Worm (Caenorhabditis elegans) whole organism, L1 larva: ENCODE data around the gene C06E4.1.
A peak's percentile ranks its signal among the peaks of the same experiment; 100 is the strongest.

ENCODE experiments used
- C16A3.4 ChIP-seq: fragments of 150-350 bp; optimal IDR thresholded peaks from 2 replicates; lab custom pipeline; 2014; ENCODE audit warnings: missing biosample characterization, missing genetic modification characterization
- Y116A8C.19 ChIP-seq: sonication (generic microtip); optimal IDR thresholded peaks from 2 replicates; lab custom pipeline; 2016; ENCODE audit warnings: missing compliant biosample characterization, missing genetic modification characterization, borderline replicate concordance
- alr-1 ChIP-seq: fragments of 200-800 bp; sonication (Bioruptor generic); optimal IDR thresholded peaks from 2 replicates; lab custom pipeline; 2018; ENCODE audit warnings: borderline replicate concordance, mild to moderate bottlenecking, missing genetic modification characterization, missing compliant biosample characterization
- ama-1 ChIP-seq: fragments of 150-350 bp; optimal IDR thresholded peaks from 2 replicates; lab custom pipeline; 2014
- ceh-63 ChIP-seq: fragments of 200-800 bp; sonication (Bioruptor generic); optimal IDR thresholded peaks from 2 replicates; lab custom pipeline; 2018; ENCODE audit warnings: mild to moderate bottlenecking, missing genetic modification characterization, missing compliant biosample characterization
- ceh-8 ChIP-seq: fragments of 200-800 bp; sonication (Bioruptor generic); optimal IDR thresholded peaks from 2 replicates; lab custom pipeline; 2018; ENCODE audit warnings: mild to moderate bottlenecking, missing genetic modification characterization, moderate library complexity, missing compliant biosample characterization
- ces-1 ChIP-seq: fragments of 150-350 bp; optimal IDR thresholded peaks from 2 replicates; lab custom pipeline; 2014; ENCODE audit warnings: missing biosample characterization, missing genetic modification reagents, missing genetic modification characterization
- dpl-1 ChIP-seq, 3 experiments: fragments of 150-350 bp in 2 of 3; sonication (generic microtip) in 1 of 3; optimal IDR thresholded peaks; 2 replicates each; lab custom pipeline; 2014 to 2017; ENCODE audit warnings: missing biosample characterization in 3 of 3, missing genetic modification characterization in 3 of 3, missing genetic modification reagents in 3 of 3
- efl-1 ChIP-seq, 4 experiments: fragments of 150-350 bp; optimal IDR thresholded peaks in 3 of 4; peaks in 1 of 4; 1 replicate in 1 of 4; 2 replicates in 3 of 4; lab custom pipeline; 2014; ENCODE audit warnings: missing biosample characterization in 2 of 4, missing genetic modification characterization in 2 of 4, missing genetic modification reagents in 2 of 4
- egl-27 ChIP-seq, 2 experiments: fragments of 150-350 bp in 1 of 2; sonication (generic microtip); optimal IDR thresholded peaks; 3 replicates each; lab custom pipeline; 2017 to 2018; ENCODE audit warnings: missing biosample characterization in 2 of 2, missing genetic modification characterization in 2 of 2, missing genetic modification reagents in 2 of 2
- elt-2 ChIP-seq: sonication (generic microtip); optimal IDR thresholded peaks from 2 replicates; lab custom pipeline; 2016; ENCODE audit warnings: missing genetic modification characterization, mild to moderate bottlenecking, inconsistent platforms, missing compliant biosample characterization, missing genetic modification reagents
- fkh-8 ChIP-seq: sonication (generic microtip); optimal IDR thresholded peaks from 2 replicates; lab custom pipeline; 2016; ENCODE audit warnings: mild to moderate bottlenecking, missing genetic modification characterization, missing compliant biosample characterization
- grh-1 ChIP-seq: fragments of 200-800 bp; sonication (Bioruptor generic); IDR thresholded peaks from 2 replicates; pipeline ENCODE4 v1.3.6; 2022; ENCODE audit warnings: missing genetic modification reagents, missing genetic modification characterization, missing compliant biosample characterization
- hlh-4 ChIP-seq: sonication (generic microtip); optimal IDR thresholded peaks from 2 replicates; lab custom pipeline; 2016; ENCODE audit warnings: mild to moderate bottlenecking, missing genetic modification characterization, missing compliant biosample characterization
- hpl-2 ChIP-seq: fragments of 150-350 bp; optimal IDR thresholded peaks from 2 replicates; lab custom pipeline; 2014; ENCODE audit warnings: missing biosample characterization, missing genetic modification reagents, missing genetic modification characterization
- lin-14 ChIP-seq: fragments of 200-800 bp; sonication (Bioruptor generic); optimal IDR thresholded peaks from 2 replicates; lab custom pipeline; 2018; ENCODE audit warnings: mild to moderate bottlenecking, missing genetic modification characterization, moderate library complexity, missing compliant biosample characterization
- lin-15B ChIP-seq: fragments of 150-350 bp; sonication (generic microtip); optimal IDR thresholded peaks from 3 replicates; lab custom pipeline; 2014; ENCODE audit warnings: missing biosample characterization, missing genetic modification characterization
- lsy-2 ChIP-seq, 2 experiments: fragments of 150-350 bp; optimal IDR thresholded peaks; 2 replicates each; lab custom pipeline; 2014; ENCODE audit warnings: missing biosample characterization in 2 of 2, missing genetic modification characterization in 2 of 2
- mef-2 ChIP-seq: fragments of 150-350 bp; optimal IDR thresholded peaks from 2 replicates; lab custom pipeline; 2014; ENCODE audit warnings: missing biosample characterization, missing genetic modification characterization
- mep-1 ChIP-seq: fragments of 150-350 bp; optimal IDR thresholded peaks from 2 replicates; lab custom pipeline; 2014; ENCODE audit warnings: missing biosample characterization, missing genetic modification characterization
- nhr-11 ChIP-seq: fragments of 150-350 bp; optimal IDR thresholded peaks from 2 replicates; lab custom pipeline; 2014; ENCODE audit warnings: missing biosample characterization, missing genetic modification characterization
- nhr-20 ChIP-seq: sonication (generic microtip); optimal IDR thresholded peaks from 2 replicates; lab custom pipeline; 2016; ENCODE audit warnings: mild to moderate bottlenecking, missing genetic modification characterization, missing compliant biosample characterization
- nhr-237 ChIP-seq: fragments of 150-350 bp; optimal IDR thresholded peaks from 2 replicates; lab custom pipeline; 2014; ENCODE audit warnings: missing biosample characterization, missing genetic modification characterization
- nhr-28 ChIP-seq: fragments of 150-350 bp; optimal IDR thresholded peaks from 2 replicates; lab custom pipeline; 2014; ENCODE audit warnings: missing biosample characterization, missing genetic modification characterization
- nhr-47 ChIP-seq: sonication (generic microtip); optimal IDR thresholded peaks from 2 replicates; lab custom pipeline; 2016; ENCODE audit warnings: mild to moderate bottlenecking, missing genetic modification characterization, moderate library complexity, missing compliant biosample characterization
- nhr-71 ChIP-seq: sonication (generic microtip); optimal IDR thresholded peaks from 2 replicates; lab custom pipeline; 2016; ENCODE audit warnings: mild to moderate bottlenecking, missing genetic modification characterization, moderate library complexity, missing compliant biosample characterization
- nhr-77 ChIP-seq: fragments of 150-350 bp; optimal IDR thresholded peaks from 2 replicates; lab custom pipeline; 2014; ENCODE audit warnings: missing biosample characterization, missing genetic modification characterization
- nhr-90 ChIP-seq: sonication (generic microtip); optimal IDR thresholded peaks from 2 replicates; lab custom pipeline; 2016; ENCODE audit warnings: mild to moderate bottlenecking, missing genetic modification characterization, missing compliant biosample characterization; ENCODE audit not compliant: poor library complexity
- pax-3 ChIP-seq: fragments of 200-800 bp; sonication (Bioruptor generic); optimal IDR thresholded peaks from 2 replicates; lab custom pipeline; 2018; ENCODE audit warnings: mild to moderate bottlenecking, missing genetic modification characterization, moderate library complexity, missing compliant biosample characterization
- skn-1 ChIP-seq: fragments of 150-350 bp; optimal IDR thresholded peaks from 2 replicates; lab custom pipeline; 2014; ENCODE audit warnings: missing biosample characterization, missing genetic modification characterization
- snpc-4 ChIP-seq: fragments of 150-350 bp; optimal IDR thresholded peaks from 2 replicates; lab custom pipeline; 2014; ENCODE audit warnings: missing biosample characterization, missing genetic modification characterization
- snu-23 ChIP-seq: sonication (generic microtip); optimal IDR thresholded peaks from 2 replicates; lab custom pipeline; 2016; ENCODE audit warnings: missing genetic modification characterization, missing compliant biosample characterization
- sup-37 ChIP-seq: fragments of 200-800 bp; sonication (Bioruptor generic); optimal IDR thresholded peaks from 2 replicates; lab custom pipeline; 2018; ENCODE audit warnings: mild to moderate bottlenecking, missing genetic modification characterization, missing compliant biosample characterization
- swsn-7 ChIP-seq: sonication (generic microtip); optimal IDR thresholded peaks from 2 replicates; lab custom pipeline; 2016; ENCODE audit warnings: missing genetic modification characterization, missing compliant biosample characterization
- tbx-2 ChIP-seq: sonication (generic microtip); optimal IDR thresholded peaks from 2 replicates; lab custom pipeline; 2016; ENCODE audit warnings: missing genetic modification characterization, missing compliant biosample characterization
- tlp-1 ChIP-seq: fragments of 150-350 bp; optimal IDR thresholded peaks from 2 replicates; lab custom pipeline; 2014; ENCODE audit warnings: missing biosample characterization, missing genetic modification characterization
- unc-98 ChIP-seq: fragments of 200-800 bp; sonication (Bioruptor generic); IDR thresholded peaks from 2 replicates; pipeline ENCODE4 v1.3.6; 2022; ENCODE audit warnings: missing genetic modification characterization, missing compliant biosample characterization
- xbp-1 ChIP-seq: sonication (generic microtip); optimal IDR thresholded peaks from 2 replicates; lab custom pipeline; 2016; ENCODE audit warnings: missing genetic modification characterization, missing compliant biosample characterization
- zip-4 ChIP-seq: fragments of 200-800 bp; sonication (Bioruptor generic); optimal IDR thresholded peaks from 2 replicates; lab custom pipeline; 2018; ENCODE audit warnings: mild to moderate bottlenecking, missing genetic modification characterization, moderate library complexity, missing compliant biosample characterization
- ztf-11 ChIP-seq, 2 experiments: sonication (generic microtip); optimal IDR thresholded peaks; 2 replicates each; lab custom pipeline; 2016 to 2017; ENCODE audit warnings: missing genetic modification characterization in 2 of 2, missing biosample characterization in 1 of 2, missing compliant biosample characterization in 1 of 2

Gene C06E4.1

DNA sequence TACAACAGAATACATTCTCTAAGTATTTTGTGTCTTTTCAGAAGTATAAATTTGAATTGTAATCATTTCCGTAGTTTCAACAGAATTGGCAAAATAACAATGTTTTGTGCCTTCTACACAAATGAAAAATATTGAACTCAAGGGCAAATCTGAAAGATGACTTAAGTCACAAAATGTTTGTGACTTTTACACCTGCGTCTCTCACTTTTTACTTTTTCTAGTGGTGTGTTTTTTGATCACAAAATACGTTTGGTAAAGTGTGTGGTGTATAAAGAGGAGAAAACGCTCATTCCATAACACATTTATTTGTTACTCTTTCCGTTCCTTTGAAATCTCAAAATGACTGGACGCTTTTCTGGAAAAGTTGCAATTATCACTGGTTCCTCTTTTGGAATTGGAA lies 22.5 kb upstream of the C06E4.1 start, which contains the start of gene C06E4.3:
TSS of gene C06E4.3 (plus strand) at position 289 of the 400 bp plus-strand sequence.
- TF ChIP-seq ceh-63 (GFP tag; lab: Kevin White, UChicago): no peak
- TF ChIP-seq swsn-7 (tag; lab: Kevin White, UChicago): no peak
- no peak for TF ChIP-seq Y116A8C.19 (tag; lab: Kevin White, UChicago)
- TF ChIP-seq nhr-28 (tag; lab: Kevin White, UChicago): no peak
- no peak for TF ChIP-seq nhr-77 (tag; lab: Kevin White, UChicago)
- TF ChIP-seq tbx-2 (tag; lab: Kevin White, UChicago): no peak
- TF ChIP-seq ces-1 (GFP tag; lab: Kevin White, UChicago): no peak
- peak; percentile 15 for TF ChIP-seq nhr-71
- TF ChIP-seq unc-98 (GFP tag; lab: Robert Waterston, UW): no peak
- peak; percentile 13 for TF ChIP-seq skn-1
- no peak for TF ChIP-seq efl-1 (optimal IDR thresholded peaks at IDR 0.05; lab: Kevin White, UChicago)
- no peak for TF ChIP-seq efl-1 (GFP tag; optimal IDR thresholded peaks at IDR 0.05 in 1 of 2; lab: Kevin White, UChicago)
- TF ChIP-seq mef-2 (tag; lab: Kevin White, UChicago): no peak
- no peak for TF ChIP-seq pax-3 (tag; lab: Kevin White, UChicago)
- no peak for TF ChIP-seq grh-1
- no peak for TF ChIP-seq dpl-1 (GFP tag; optimal IDR thresholded peaks at IDR 0.05; lab: Kevin White, UChicago)
- no peak for TF ChIP-seq hpl-2 (GFP tag; lab: Kevin White, UChicago)
- TF ChIP-seq mep-1 (tag; lab: Kevin White, UChicago): peak; percentile 25
- TF ChIP-seq ztf-11 (tag; optimal IDR thresholded peaks at IDR 0.05; lab: Kevin White, UChicago): no peak
- TF ChIP-seq lin-14 (GFP tag; lab: Kevin White, UChicago): peak; percentile 73
- no peak for TF ChIP-seq nhr-47
- TF ChIP-seq xbp-1: no peak
- TF ChIP-seq egl-27 (tag; optimal IDR thresholded peaks at IDR 0.05; lab: Kevin White, UChicago): no peak
- TF ChIP-seq ama-1: no peak
- TF ChIP-seq fkh-8 (tag; lab: Kevin White, UChicago): peak; percentile 30
- TF ChIP-seq sup-37 (GFP tag; lab: Kevin White, UChicago): no peak
- peak; percentile 22 for TF ChIP-seq snu-23 (GFP tag; lab: Kevin White, UChicago)
- no peak for TF ChIP-seq nhr-11 (tag; lab: Kevin White, UChicago)
- TF ChIP-seq lin-15B: no peak

DNA sequence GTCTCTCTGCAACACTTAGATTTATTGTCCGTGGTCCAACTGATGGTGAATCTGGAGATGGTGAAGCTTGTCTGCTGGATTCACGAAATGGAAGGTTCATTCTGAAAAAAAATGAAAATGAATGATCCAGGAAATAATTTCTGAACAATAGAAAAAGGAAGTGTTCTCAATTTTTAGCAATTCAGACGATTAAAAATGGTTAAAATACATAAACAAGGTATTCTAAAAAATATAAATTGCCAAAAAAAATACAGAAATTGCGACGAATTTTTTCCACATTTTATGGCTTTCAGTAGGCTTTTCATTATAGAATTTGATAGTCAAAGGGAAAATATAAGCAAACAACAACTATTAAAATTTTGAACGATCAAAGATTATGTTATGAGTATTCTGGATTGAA lies 19.9 kb upstream of the C06E4.1 start, which contains the start of gene glb-2:
TSS of gene glb-2 (minus strand) at position 101 of the 400 bp plus-strand sequence.
- no peak for TF ChIP-seq hlh-4 (tag; lab: Kevin White, UChicago)
- TF ChIP-seq C16A3.4 (tag; lab: Kevin White, UChicago): no peak
- TF ChIP-seq alr-1 (tag; lab: Kevin White, UChicago): no peak
- no peak for TF ChIP-seq nhr-237 (tag; lab: Kevin White, UChicago)
- no peak for TF ChIP-seq ama-1
- no peak for TF ChIP-seq nhr-47
- no peak for TF ChIP-seq lsy-2 (tag; optimal IDR thresholded peaks at IDR 0.05; lab: Kevin White, UChicago)
- no peak for TF ChIP-seq unc-98 (GFP tag; lab: Robert Waterston, UW)
- no peak for TF ChIP-seq skn-1
- TF ChIP-seq tlp-1: no peak
- no peak for TF ChIP-seq zip-4 (GFP tag; lab: Kevin White, UChicago)

DNA sequence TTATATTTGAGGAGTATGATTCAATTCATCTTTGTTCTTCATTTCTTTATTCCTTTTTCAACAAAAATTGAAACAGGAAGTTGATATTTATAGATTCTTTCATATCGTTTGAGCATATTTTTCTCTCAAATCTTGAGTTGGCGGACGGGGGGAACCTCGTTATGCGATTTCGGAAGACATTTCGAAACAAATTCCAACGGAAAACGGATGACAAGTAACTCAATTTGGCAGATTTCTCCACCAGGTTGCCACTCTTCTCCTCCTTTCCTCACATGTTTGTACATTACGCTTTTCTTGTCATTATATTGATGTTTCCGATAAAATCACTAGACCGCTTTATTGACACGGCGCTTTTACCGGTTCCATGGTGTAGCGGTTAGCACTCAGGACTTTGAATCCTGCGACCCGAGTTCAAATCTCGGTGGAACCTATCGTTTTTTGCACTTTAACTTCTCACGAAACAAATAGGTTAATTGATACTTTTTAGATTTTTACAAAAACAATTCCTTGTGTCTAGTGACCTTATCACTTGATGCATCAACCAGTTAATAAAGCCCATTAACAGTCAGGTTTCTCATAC lies 8.0 kb upstream of the C06E4.1 start:
- TF ChIP-seq nhr-47 (peak; percentile 11), nhr-20 (tag; lab: Kevin White, UChicago) (peak; percentile 2), snpc-4 (tag; lab: Kevin White, UChicago) (no peak), lin-14 (GFP tag; lab: Kevin White, UChicago) (peak; percentile 43), ceh-8 (GFP tag; lab: Kevin White, UChicago) (no peak), snu-23 (GFP tag; lab: Kevin White, UChicago) (peak; percentile 27), efl-1 (optimal IDR thresholded peaks at IDR 0.05; lab: Kevin White, UChicago) (no peak), efl-1 (GFP tag; optimal IDR thresholded peaks at IDR 0.05 in 1 of 2; lab: Kevin White, UChicago) (peak in 1 of 2 experiments; percentile 8), nhr-90 (peak; percentile 18), ces-1 (GFP tag; lab: Kevin White, UChicago) (no peak), elt-2 (peak; percentile 3)
